Fruit fly (Drosophila melanogaster): ENCODE results near the gene Syp.
A peak's percentile ranks its signal among the peaks of the same experiment; 100 is the strongest.

The Syp gene

dm6 chr3R:20791212-20791789 lies 34.8 kb downstream of the Syp start:
- TF ChIP-seq CTCF (optimal IDR thresholded peaks at IDR 0.05) (no peak), CG8478 (optimal IDR thresholded peaks at IDR 0.05) (no peak)

dm6 chr3R:20796949-20797348 lies 40.4 kb downstream of the Syp start:
- TF ChIP-seq CG8478 (optimal IDR thresholded peaks at IDR 0.05): no peak
- no peak for TF ChIP-seq CTCF (optimal IDR thresholded peaks at IDR 0.05)

DNA sequence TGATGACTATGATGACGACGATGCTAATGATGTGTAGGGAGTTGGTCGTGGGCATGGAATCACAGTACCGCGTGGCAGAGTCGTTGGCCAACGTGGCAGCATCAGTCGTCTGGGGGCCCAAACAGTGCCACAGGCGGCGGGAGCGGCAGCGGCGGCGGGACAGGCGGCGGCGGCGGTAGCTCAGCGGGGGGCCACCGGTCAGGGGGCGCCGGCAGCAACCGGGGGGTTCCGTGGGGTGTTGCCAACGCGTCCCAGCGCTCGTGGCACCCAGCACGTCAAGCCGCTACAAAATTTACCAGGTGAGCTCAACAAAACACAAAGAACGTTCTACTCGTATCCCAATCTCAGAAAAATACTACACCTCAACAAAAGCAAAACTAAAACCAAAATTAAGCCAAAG lies 45.7 kb downstream of the Syp start:
- no peak for TF ChIP-seq CTCF (optimal IDR thresholded peaks at IDR 0.05)
- no peak for TF ChIP-seq CG8478 (optimal IDR thresholded peaks at IDR 0.05)

dm6 chr3R:20816008-20816407 lies 59.5 kb downstream of the Syp start, which contains the start of gene Fancd2:
TSS of gene Fancd2 (minus strand) at chr3R:20816190.
- peak in 1 of 2 experiments; percentile 40 for TF ChIP-seq CTCF (optimal IDR thresholded peaks at IDR 0.05)
- TF ChIP-seq CG8478 (optimal IDR thresholded peaks at IDR 0.05): no peak

- TF ChIP-seq CG8478 (optimal IDR thresholded peaks at IDR 0.05) (no peak), CTCF (optimal IDR thresholded peaks at IDR 0.05) (no peak)
Measured at dm6 chr3R:20818237-20818636, 61.7 kb downstream of the Syp start.

DNA sequence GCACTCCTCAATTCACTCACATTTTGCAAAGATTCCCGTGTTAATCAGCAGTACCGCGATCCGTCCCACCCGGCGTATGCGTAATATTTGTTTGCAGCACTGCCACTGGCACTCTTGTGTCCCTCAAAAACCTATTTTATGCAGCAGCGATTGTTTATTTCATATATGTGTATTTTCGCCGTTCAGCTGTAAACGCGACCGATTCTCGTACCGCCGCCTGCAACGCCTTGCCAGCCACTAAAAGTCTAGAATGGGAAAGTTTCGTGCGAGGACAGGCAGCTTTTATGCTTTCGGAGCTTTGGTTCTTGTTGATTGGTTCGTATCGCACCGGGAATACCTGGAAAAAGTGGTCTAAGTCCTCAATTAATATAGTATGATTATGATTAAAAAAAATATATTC lies 62.2 kb downstream of the Syp start, which contains the start of gene CG17270:
Gene CG17270 (minus strand): TSS at position 241 of the 400 bp plus-strand sequence.
- TF ChIP-seq CTCF (optimal IDR thresholded peaks at IDR 0.05): no peak
- no peak for TF ChIP-seq CG8478 (optimal IDR thresholded peaks at IDR 0.05)

DNA sequence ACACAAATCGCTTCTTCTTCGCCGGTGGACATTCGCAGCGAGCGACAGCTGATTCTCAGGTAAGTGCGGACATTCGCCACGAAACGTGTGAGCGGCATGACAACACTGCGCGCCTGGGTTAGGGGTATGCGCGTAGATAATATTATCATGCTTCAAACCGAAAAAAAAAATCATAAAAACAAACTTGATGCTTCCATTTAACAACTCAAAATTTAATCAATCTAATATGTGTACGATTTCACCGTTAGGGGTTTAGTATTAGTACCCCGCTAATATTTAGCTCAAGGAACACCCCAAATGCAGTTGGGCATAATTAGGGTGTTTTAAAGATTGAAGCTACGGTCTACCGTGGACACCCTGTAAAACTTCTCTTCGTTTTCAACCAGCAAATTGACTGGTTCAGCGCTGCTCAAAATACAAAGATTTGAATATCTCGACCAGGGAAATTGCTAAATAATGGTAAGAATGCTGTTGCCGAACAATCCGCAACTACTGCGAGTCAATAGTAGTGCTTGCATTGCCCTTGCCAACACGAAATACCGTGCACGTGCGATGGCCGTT lies 65.4 kb downstream of the Syp start, which contains the start of the genes CG17271 and RpS20:
Gene CG17271 (minus strand): TSS at position 34 of the 561 bp plus-strand sequence.
Gene RpS20 (plus strand): TSS at position 367 of the 561 bp plus-strand sequence.
- TF ChIP-seq CTCF (optimal IDR thresholded peaks at IDR 0.05): peak; percentile 23 to 49
- no peak for TF ChIP-seq CG8478 (optimal IDR thresholded peaks at IDR 0.05)

dm6 chr3R:20823704-20824454 lies 67.3 kb downstream of the Syp start, which contains the start of gene CG17272:
TSS of gene CG17272 (minus strand) at chr3R:20824239.
- no peak for TF ChIP-seq CTCF (optimal IDR thresholded peaks at IDR 0.05)
- no peak for TF ChIP-seq CG8478 (optimal IDR thresholded peaks at IDR 0.05)

DNA sequence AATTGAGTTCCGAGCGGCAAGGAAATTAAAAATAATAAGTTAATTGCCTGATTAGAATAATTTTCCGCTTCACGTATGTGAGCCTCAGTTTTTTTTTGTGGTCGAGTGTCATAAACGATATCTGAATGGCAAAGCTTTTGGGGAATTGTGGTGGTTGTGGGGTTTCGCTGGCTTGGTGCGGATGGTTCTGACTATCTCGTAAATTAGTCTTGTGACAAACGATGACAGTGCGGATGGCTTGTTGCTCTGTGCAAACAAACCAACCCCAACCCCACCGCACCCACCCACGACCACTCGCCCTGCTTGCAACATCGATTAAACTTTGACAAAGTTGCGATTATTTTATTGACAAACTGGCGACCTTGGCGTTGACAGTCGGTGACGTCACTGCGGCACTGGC lies 70.4 kb downstream of the Syp start:
- no peak for TF ChIP-seq CTCF (optimal IDR thresholded peaks at IDR 0.05)
- no peak for TF ChIP-seq CG8478 (optimal IDR thresholded peaks at IDR 0.05)

DNA sequence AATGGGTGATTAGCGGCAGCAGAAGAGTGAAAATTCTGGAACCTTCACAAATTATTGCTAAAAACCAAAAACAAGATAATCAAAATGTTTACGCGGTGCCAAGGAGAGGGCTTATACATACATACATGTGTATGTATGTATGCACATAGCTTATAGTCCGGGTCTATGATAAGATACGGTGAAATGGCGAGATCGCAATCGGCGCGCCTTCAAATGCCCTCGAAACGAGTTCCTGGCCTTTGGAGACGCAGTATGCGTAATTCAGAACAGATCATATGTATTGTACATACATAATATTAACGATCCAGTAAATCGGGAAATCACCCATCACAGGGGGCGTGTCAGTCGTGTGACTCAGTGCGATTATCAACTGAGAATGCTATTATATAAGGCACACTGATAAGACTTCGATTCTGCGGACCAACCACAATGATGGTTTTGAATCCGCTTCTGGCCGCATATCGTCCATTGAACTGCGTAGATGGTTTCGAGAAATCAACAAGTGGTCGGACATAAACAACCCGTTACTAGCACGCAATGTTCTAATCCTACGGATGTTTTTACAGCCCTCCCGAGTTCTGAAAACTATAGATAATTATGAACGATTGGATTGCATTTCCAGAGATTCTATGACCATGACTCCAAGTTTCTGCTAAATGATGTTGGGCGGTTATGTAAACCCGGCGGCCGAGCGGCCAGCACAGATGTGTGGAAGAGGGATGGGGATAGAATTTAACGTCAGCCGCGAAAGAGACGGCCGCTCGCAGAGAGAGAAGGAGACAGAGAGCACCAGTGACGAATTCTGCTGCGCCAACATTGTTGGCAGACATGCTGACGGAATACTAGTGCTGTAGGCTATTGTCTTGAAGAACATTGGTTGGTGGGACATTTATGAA lies 72.2 kb downstream of the Syp start:
- TF ChIP-seq CTCF (optimal IDR thresholded peaks at IDR 0.05) (peak in 1 of 2 experiments; percentile 12), CG8478 (optimal IDR thresholded peaks at IDR 0.05) (no peak)

- TF ChIP-seq CTCF (optimal IDR thresholded peaks at IDR 0.05) (no peak), CG8478 (optimal IDR thresholded peaks at IDR 0.05) (no peak)
Measured at dm6 chr3R:20829416-20830131, 73.0 kb downstream of the Syp start.

- TF ChIP-seq CG8478 (optimal IDR thresholded peaks at IDR 0.05): no peak
- TF ChIP-seq CTCF (optimal IDR thresholded peaks at IDR 0.05): peak; percentile 2 to 8
Measured at dm6 chr3R:20830153-20830695, 73.7 kb downstream of the Syp start, which contains the start of gene Adss. TSS of gene Adss (minus strand) at chr3R:20830580.

dm6 chr3R:20830963-20831362 lies 74.4 kb downstream of the Syp start, which contains the start of gene CG31223:
TSS of gene CG31223 (plus strand) at chr3R:20831127.
- no peak for TF ChIP-seq CG8478 (optimal IDR thresholded peaks at IDR 0.05)
- TF ChIP-seq CTCF (optimal IDR thresholded peaks at IDR 0.05): no peak
